Worm (Caenorhabditis elegans): Measurements from ENCODE around the gene T28C12.2.

ce11 chrV:6317928-6318327 lies 11.1 kb upstream of the T28C12.2 start:
- no peak for TF ChIP-seq ztf-4 (tag; optimal IDR thresholded peaks at IDR 0.05)
- no peak for TF ChIP-seq lin-13 (GFP tag; optimal IDR thresholded peaks at IDR 0.05)
- no peak for TF ChIP-seq lin-11 (tag; optimal IDR thresholded peaks at IDR 0.05)
- no peak for TF ChIP-seq nhr-6 (tag; optimal IDR thresholded peaks at IDR 0.05)

All from whole organism, L2 larva.